Worm (Caenorhabditis elegans) whole organism, L3 larva: Measurements from ENCODE around the gene F32D1.7.

Experiments
- egl-27 ChIP-seq: sonication (generic microtip); optimal IDR thresholded peaks from 4 replicates; lab custom pipeline; 2017; ENCODE audit warnings: missing biosample characterization, missing genetic modification reagents, missing genetic modification characterization
- egl-5 ChIP-seq: fragments of 150-350 bp; optimal IDR thresholded peaks from 2 replicates; lab custom pipeline; 2017; ENCODE audit warnings: missing biosample characterization, missing genetic modification reagents, missing genetic modification characterization, inconsistent platforms
- elt-3 ChIP-seq, 3 experiments: fragments of 150-350 bp in 1 of 3; sonication (generic microtip) in 2 of 3; optimal IDR thresholded peaks; 2 replicates in 2 of 3; 4 replicates in 1 of 3; lab custom pipeline; 2014 to 2017; ENCODE audit warnings: missing biosample characterization in 3 of 3, missing genetic modification characterization in 3 of 3
- fkh-10 ChIP-seq: sonication (generic microtip); optimal IDR thresholded peaks from 2 replicates; lab custom pipeline; 2017; ENCODE audit warnings: missing biosample characterization, missing genetic modification reagents, missing genetic modification characterization
- nhr-237 ChIP-seq: fragments of 150-350 bp; optimal IDR thresholded peaks from 2 replicates; lab custom pipeline; 2014; ENCODE audit warnings: missing biosample characterization, missing genetic modification characterization
- nhr-28 ChIP-seq: fragments of 150-350 bp; optimal IDR thresholded peaks from 2 replicates; lab custom pipeline; 2014; ENCODE audit warnings: missing biosample characterization, missing genetic modification characterization
- nhr-77 ChIP-seq: fragments of 150-350 bp; optimal IDR thresholded peaks from 2 replicates; lab custom pipeline; 2014; ENCODE audit warnings: missing biosample characterization, missing genetic modification characterization
- pqm-1 ChIP-seq: fragments of 150-350 bp; optimal IDR thresholded peaks from 2 replicates; lab custom pipeline; 2017; ENCODE audit warnings: missing biosample characterization, missing genetic modification characterization, inconsistent platforms
- skn-1 ChIP-seq: fragments of 150-350 bp; optimal IDR thresholded peaks from 2 replicates; lab custom pipeline; 2014; ENCODE audit warnings: missing biosample characterization, missing genetic modification characterization
- unc-62 ChIP-seq: fragments of 150-350 bp; sonication (generic microtip); optimal IDR thresholded peaks from 4 replicates; lab custom pipeline; 2014; ENCODE audit warnings: missing biosample characterization, missing genetic modification reagents, missing genetic modification characterization
- zag-1 ChIP-seq: fragments of 150-350 bp; optimal IDR thresholded peaks from 2 replicates; lab custom pipeline; 2014; ENCODE audit warnings: missing biosample characterization, missing genetic modification characterization

- TF ChIP-seq egl-5 (tag; lab: Kevin White, UChicago) (no peak), egl-27 (no peak), fkh-10 (GFP tag; lab: Kevin White, UChicago) (no peak), nhr-77 (tag; lab: Kevin White, UChicago) (no peak), pqm-1 (tag; lab: Kevin White, UChicago) (no peak), unc-62 (no peak), zag-1 (tag; lab: Kevin White, UChicago) (no peak), nhr-28 (no peak), elt-3 (tag; optimal IDR thresholded peaks at IDR 0.05; lab: Kevin White, UChicago) (no peak), nhr-237 (tag; lab: Kevin White, UChicago) (no peak), skn-1 (tag; lab: Kevin White, UChicago) (no peak)
Measured at ce11 chrV:4341736-4342135, 34.2 kb downstream of the F32D1.7 start.
